Fruit fly (Drosophila melanogaster) whole organism, embryonic: ENCODE measurements around the gene vvl.
A peak's percentile ranks its signal among the peaks of the same experiment; 100 is the strongest.

ENCODE experiments used
- Adf1 ChIP-seq: fragments of 200-800 bp; sonication (Bioruptor generic); IDR thresholded peaks from 2 replicates; pipeline ENCODE4 v1.3.6; 2022; ENCODE audit warnings: missing biosample characterization, missing genetic modification characterization
- Aef1 ChIP-seq: fragments of 200-800 bp; sonication (Bioruptor generic); IDR thresholded peaks from 3 replicates; pipeline ENCODE4 v1.3.6; 2022; ENCODE audit warnings: missing biosample characterization, missing genetic modification characterization
- Awh ChIP-seq: fragments of 200-800 bp; sonication (Bioruptor generic); IDR thresholded peaks from 2 replicates; pipeline ENCODE4, ENCODE4 v1.3.6; 2022; ENCODE audit warnings: missing biosample characterization, missing genetic modification characterization
- CG12236 ChIP-seq: fragments of 200-800 bp; sonication (Bioruptor generic); optimal IDR thresholded peaks from 2 replicates; lab custom pipeline; 2016; ENCODE audit warnings: missing biosample characterization, missing genetic modification characterization
- CG14965 ChIP-seq: fragments of 200-800 bp; sonication (Bioruptor generic); optimal IDR thresholded peaks from 2 replicates; lab custom pipeline; 2016; ENCODE audit warnings: missing biosample characterization, missing genetic modification characterization, borderline replicate concordance
- CG15479 ChIP-seq: fragments of 200-800 bp; sonication (Bioruptor generic); optimal IDR thresholded peaks from 3 replicates; lab custom pipeline; 2019; ENCODE audit warnings: missing biosample characterization, mild to moderate bottlenecking, missing genetic modification characterization, moderate library complexity
- CG17385 ChIP-seq: fragments of 200-800 bp; sonication (Bioruptor generic); optimal IDR thresholded peaks from 3 replicates; lab custom pipeline; 2018; ENCODE audit warnings: missing biosample characterization, mild to moderate bottlenecking, missing genetic modification characterization
- CG2875 ChIP-seq: fragments of 200-800 bp; sonication (Bioruptor generic); optimal IDR thresholded peaks from 2 replicates; lab custom pipeline; 2017; ENCODE audit warnings: missing biosample characterization, mild to moderate bottlenecking, missing genetic modification characterization, missing genetic modification reagents
- CG3838 ChIP-seq: fragments of 200-800 bp; sonication (Bioruptor generic); optimal IDR thresholded peaks from 3 replicates; lab custom pipeline; 2016; ENCODE audit warnings: missing biosample characterization, missing genetic modification characterization
- CG4424 ChIP-seq: fragments of 200-800 bp; sonication (Bioruptor generic); optimal IDR thresholded peaks from 3 replicates; lab custom pipeline; 2016; ENCODE audit warnings: missing biosample characterization, missing genetic modification characterization
- CG4820 ChIP-seq: fragments of 200-800 bp; sonication (Bioruptor generic); optimal IDR thresholded peaks from 3 replicates; lab custom pipeline; 2016; ENCODE audit warnings: missing biosample characterization, missing genetic modification characterization
- CG6689 ChIP-seq: fragments of 200-800 bp; sonication (Bioruptor generic); IDR thresholded peaks from 2 replicates; pipeline ENCODE4 v1.3.6; 2022; ENCODE audit warnings: missing biosample characterization, missing genetic modification characterization
- CG7786 ChIP-seq: fragments of 200-800 bp; sonication (Bioruptor generic); optimal IDR thresholded peaks from 2 replicates; lab custom pipeline; 2016; ENCODE audit warnings: missing biosample characterization, missing genetic modification characterization
- CG8388 ChIP-seq: fragments of 200-800 bp; sonication (Bioruptor generic); optimal IDR thresholded peaks from 2 replicates; lab custom pipeline; 2019; ENCODE audit warnings: missing biosample characterization, mild to moderate bottlenecking, missing genetic modification characterization, moderate library complexity
- CHES-1-like ChIP-seq: fragments of 200-800 bp; sonication (Bioruptor generic); optimal IDR thresholded peaks from 2 replicates; lab custom pipeline; 2016; ENCODE audit warnings: missing biosample characterization, missing genetic modification characterization
- Camta ChIP-seq: fragments of 200-800 bp; sonication (Bioruptor generic); optimal IDR thresholded peaks from 2 replicates; lab custom pipeline; 2016; ENCODE audit warnings: missing biosample characterization, missing genetic modification characterization
- Dfd ChIP-seq, 2 experiments: fragments of >200 bp; optimal IDR thresholded peaks; 2 replicates each; lab custom pipeline; 2017; ENCODE audit warnings: missing biosample characterization in 2 of 2, missing genetic modification characterization in 2 of 2
- Eip74EF ChIP-seq, 2 experiments: fragments of 200-800 bp in 1 of 2; fragments of >200 bp in 1 of 2; sonication (Bioruptor generic) in 1 of 2; optimal IDR thresholded peaks; 2 replicates each; lab custom pipeline; 2017 to 2019; ENCODE audit warnings: missing biosample characterization in 2 of 2, missing genetic modification characterization in 2 of 2, mild to moderate bottlenecking in 1 of 2, moderate library complexity in 1 of 2
- HLH3B ChIP-seq: fragments of 200-800 bp; sonication (Bioruptor generic); IDR thresholded peaks from 2 replicates; pipeline ENCODE4 v1.3.6; 2022; ENCODE audit warnings: missing biosample characterization, missing genetic modification characterization
- Hr39 ChIP-seq: fragments of >200 bp; optimal IDR thresholded peaks from 2 replicates; lab custom pipeline; 2017
- Max ChIP-seq: fragments of 200-800 bp; sonication (Bioruptor generic); optimal IDR thresholded peaks from 2 replicates; lab custom pipeline; 2016; ENCODE audit warnings: missing biosample characterization, mild to moderate bottlenecking, missing genetic modification characterization
- Myb ChIP-seq: fragments of 200-800 bp; sonication (Bioruptor generic); optimal IDR thresholded peaks from 2 replicates; lab custom pipeline; 2016; ENCODE audit warnings: missing biosample characterization, missing genetic modification characterization
- Ptx1 ChIP-seq: fragments of 200-800 bp; sonication (Bioruptor generic); IDR thresholded peaks from 2 replicates; pipeline ENCODE4 v1.3.6; 2022; ENCODE audit warnings: missing biosample characterization, missing genetic modification characterization
- Xbp1 ChIP-seq: fragments of 200-800 bp; sonication (Bioruptor generic); optimal IDR thresholded peaks from 3 replicates; lab custom pipeline; 2016; ENCODE audit warnings: missing biosample characterization, mild to moderate bottlenecking, missing genetic modification characterization
- abd-A ChIP-seq: fragments of 200-800 bp; sonication (Bioruptor generic); optimal IDR thresholded peaks from 3 replicates; lab custom pipeline; 2019; ENCODE audit warnings: missing biosample characterization, mild to moderate bottlenecking, missing genetic modification characterization, moderate library complexity
- amos ChIP-seq: fragments of 200-800 bp; sonication (Bioruptor generic); IDR thresholded peaks from 2 replicates; pipeline ENCODE4 v1.3.6; 2022; ENCODE audit warnings: missing biosample characterization, missing genetic modification characterization; ENCODE audit not compliant: partially characterized antibody
- ase ChIP-seq: fragments of 200-800 bp; sonication (Bioruptor generic); IDR thresholded peaks from 3 replicates; pipeline ENCODE4 v1.3.6; 2022; ENCODE audit warnings: missing biosample characterization, missing genetic modification characterization
- ash1 ChIP-seq: fragments of 200-800 bp; sonication (Bioruptor generic); optimal IDR thresholded peaks from 2 replicates; lab custom pipeline; 2018; ENCODE audit warnings: missing biosample characterization, mild to moderate bottlenecking, missing genetic modification characterization
- crp ChIP-seq, 2 experiments: fragments of 200-800 bp; sonication (Bioruptor generic); optimal IDR thresholded peaks; 2 replicates in 1 of 2; 3 replicates in 1 of 2; lab custom pipeline; 2017; ENCODE audit warnings: missing biosample characterization in 2 of 2, missing genetic modification characterization in 2 of 2, mild to moderate bottlenecking in 1 of 2, moderate library complexity in 1 of 2
- danr ChIP-seq: fragments of 200-800 bp; sonication (Bioruptor generic); IDR thresholded peaks from 2 replicates; pipeline ENCODE4 v1.3.6; 2022; ENCODE audit warnings: missing biosample characterization, missing genetic modification characterization
- disco-r ChIP-seq: fragments of 200-800 bp; sonication (Bioruptor generic); optimal IDR thresholded peaks from 2 replicates; lab custom pipeline; 2016; ENCODE audit warnings: missing biosample characterization, missing genetic modification characterization
- dpn ChIP-seq, 2 experiments: fragments of 200-800 bp; sonication (Bioruptor generic); optimal IDR thresholded peaks; 3 replicates each; lab custom pipeline; 2016; ENCODE audit warnings: missing biosample characterization in 2 of 2, missing genetic modification characterization in 2 of 2
- fd64A ChIP-seq: fragments of 200-800 bp; sonication (Bioruptor generic); optimal IDR thresholded peaks from 3 replicates; lab custom pipeline; 2018; ENCODE audit warnings: missing biosample characterization, mild to moderate bottlenecking, missing genetic modification characterization
- gcm ChIP-seq: fragments of 200-800 bp; sonication (Bioruptor generic); optimal IDR thresholded peaks from 2 replicates; lab custom pipeline; 2019; ENCODE audit warnings: missing biosample characterization, mild to moderate bottlenecking, missing genetic modification characterization, moderate library complexity
- gcm2 ChIP-seq: fragments of 200-800 bp; sonication (Bioruptor generic); optimal IDR thresholded peaks from 2 replicates; lab custom pipeline; 2016; ENCODE audit warnings: missing biosample characterization, missing genetic modification characterization
- grau ChIP-seq: fragments of 200-800 bp; optimal IDR thresholded peaks from 3 replicates; lab custom pipeline; 2019; ENCODE audit warnings: missing biosample characterization, mild to moderate bottlenecking, missing genetic modification characterization, moderate library complexity
- hbn ChIP-seq: fragments of 200-800 bp; sonication (Bioruptor generic); IDR thresholded peaks from 2 replicates; pipeline ENCODE4 v1.3.6; 2022; ENCODE audit warnings: missing biosample characterization, missing genetic modification characterization; ENCODE audit not compliant: partially characterized antibody
- hth ChIP-seq: fragments of >200 bp; optimal IDR thresholded peaks from 2 replicates; lab custom pipeline; 2017; ENCODE audit warnings: inconsistent platforms
- ind ChIP-seq: fragments of 200-800 bp; sonication (Bioruptor generic); optimal IDR thresholded peaks from 3 replicates; lab custom pipeline; 2016; ENCODE audit warnings: missing biosample characterization, missing genetic modification characterization
- jing ChIP-seq: fragments of 200-800 bp; sonication (Bioruptor generic); optimal IDR thresholded peaks from 2 replicates; lab custom pipeline; 2018; ENCODE audit warnings: missing biosample characterization, mild to moderate bottlenecking, missing genetic modification characterization
- lab ChIP-seq: fragments of 200-800 bp; sonication (Bioruptor generic); optimal IDR thresholded peaks from 3 replicates; lab custom pipeline; 2017; ENCODE audit warnings: missing biosample characterization, missing genetic modification characterization, mild to moderate bottlenecking, moderate library complexity, missing genetic modification reagents
- lilli ChIP-seq: fragments of 200-800 bp; sonication (Bioruptor generic); optimal IDR thresholded peaks from 3 replicates; lab custom pipeline; 2016; ENCODE audit warnings: missing biosample characterization, missing genetic modification characterization
- nerfin-1 ChIP-seq: fragments of 200-800 bp; sonication (Bioruptor generic); optimal IDR thresholded peaks from 3 replicates; lab custom pipeline; 2019; ENCODE audit warnings: missing biosample characterization, mild to moderate bottlenecking, missing genetic modification characterization, moderate library complexity
- pfk ChIP-seq: fragments of 200-800 bp; sonication (Bioruptor generic); optimal IDR thresholded peaks from 2 replicates; lab custom pipeline; 2018; ENCODE audit warnings: missing biosample characterization, mild to moderate bottlenecking, missing genetic modification characterization, moderate library complexity
- pita ChIP-seq: fragments of 200-800 bp; sonication (Bioruptor generic); optimal IDR thresholded peaks from 2 replicates; lab custom pipeline; 2017; ENCODE audit warnings: missing biosample characterization, mild to moderate bottlenecking, missing genetic modification characterization
- sna ChIP-seq: fragments of 200-800 bp; sonication (Bioruptor generic); IDR thresholded peaks from 2 replicates; pipeline ENCODE4 v1.3.6; 2022; ENCODE audit warnings: missing biosample characterization, missing genetic modification characterization; ENCODE audit not compliant: partially characterized antibody
- sqz ChIP-seq: fragments of 200-800 bp; sonication (Bioruptor generic); optimal IDR thresholded peaks from 3 replicates; lab custom pipeline; 2018; ENCODE audit warnings: missing biosample characterization, mild to moderate bottlenecking, missing genetic modification characterization
- stwl ChIP-seq: fragments of 200-800 bp; sonication (Bioruptor generic); optimal IDR thresholded peaks from 3 replicates; lab custom pipeline; 2018; ENCODE audit warnings: missing biosample characterization, mild to moderate bottlenecking, missing genetic modification characterization, moderate library complexity
- tap ChIP-seq: fragments of 200-800 bp; optimal IDR thresholded peaks from 3 replicates; lab custom pipeline; 2019; ENCODE audit warnings: missing biosample characterization, mild to moderate bottlenecking, missing genetic modification characterization, moderate library complexity
- tna ChIP-seq: fragments of 200-800 bp; sonication (Bioruptor generic); IDR thresholded peaks from 2 replicates; pipeline ENCODE4 v1.3.6; 2022; ENCODE audit warnings: missing biosample characterization, missing genetic modification characterization; ENCODE audit not compliant: partially characterized antibody
- vfl ChIP-seq: fragments of 200-800 bp; sonication (Bioruptor generic); optimal IDR thresholded peaks from 2 replicates; lab custom pipeline; 2016; ENCODE audit warnings: missing biosample characterization, missing genetic modification characterization

The vvl gene

dm6 chr3L:6777614-6778013 is 12.3 kb upstream of the vvl start (continued):
- TF ChIP-seq sna (GFP tag; lab: Robert Waterston, UW), result no peak
- TF ChIP-seq tap, result peak; percentile 12
- TF ChIP-seq ase (GFP tag; lab: Robert Waterston, UW), result peak; percentile 30; the same call in 1 of the 3 replicates
- TF ChIP-seq Ptx1 (GFP tag; lab: Robert Waterston, UW), result peak; percentile 64
- TF ChIP-seq vfl (GFP tag; lab: Kevin White, UChicago), result no peak
- no peak for TF ChIP-seq hth (lab: Kevin White, UChicago)
- no peak for TF ChIP-seq tna
- TF ChIP-seq CG12236, result no peak
- no peak for TF ChIP-seq CG17385 (GFP tag; lab: Kevin White, UChicago)
- TF ChIP-seq HLH3B (GFP tag; lab: Robert Waterston, UW), result peak; percentile 59
- TF ChIP-seq hbn (GFP tag; lab: Robert Waterston, UW), result no peak
- peak; percentile 25; the same call in 2 of the 3 replicates for TF ChIP-seq Aef1
- no peak for TF ChIP-seq Dfd (GFP tag; optimal IDR thresholded peaks at IDR 0.05; lab: Kevin White, UChicago)
- no peak for TF ChIP-seq gcm (GFP tag; lab: Kevin White, UChicago)
- TF ChIP-seq Adf1 (GFP tag; lab: Robert Waterston, UW), result no peak
- TF ChIP-seq Xbp1 (GFP tag; lab: Kevin White, UChicago), result peak; percentile 9
- TF ChIP-seq abd-A (tag; lab: Kevin White, UChicago), result no peak
- no peak for TF ChIP-seq pfk
- no peak for TF ChIP-seq fd64A (GFP tag; lab: Kevin White, UChicago)
- no peak for TF ChIP-seq Awh (GFP tag; lab: Robert Waterston, UW)
- no peak for TF ChIP-seq jing
- no peak for TF ChIP-seq Myb (GFP tag; lab: Kevin White, UChicago)
- no peak for TF ChIP-seq Hr39 (lab: Kevin White, UChicago)
- TF ChIP-seq gcm2 (GFP tag; lab: Kevin White, UChicago), result no peak
- TF ChIP-seq CG4424 (GFP tag; lab: Kevin White, UChicago), result no peak
- no peak for TF ChIP-seq CG14965 (GFP tag; lab: Kevin White, UChicago)
- TF ChIP-seq ind (GFP tag; lab: Kevin White, UChicago), result peak; percentile 6
- no peak for TF ChIP-seq CG15479 (GFP tag; lab: Kevin White, UChicago)
- TF ChIP-seq CHES-1-like, result no peak
- TF ChIP-seq Camta (GFP tag; lab: Kevin White, UChicago), result no peak
- TF ChIP-seq CG7786 (GFP tag; lab: Kevin White, UChicago), result no peak
- no peak for TF ChIP-seq CG2875 (GFP tag; lab: Kevin White, UChicago)
- no peak for TF ChIP-seq pita
- no peak for TF ChIP-seq sqz (GFP tag; lab: Kevin White, UChicago)
- no peak for TF ChIP-seq danr (GFP tag; lab: Robert Waterston, UW)
- no peak for TF ChIP-seq disco-r (GFP tag; lab: Kevin White, UChicago)
- TF ChIP-seq nerfin-1 (tag; lab: Kevin White, UChicago), result no peak
- TF ChIP-seq lilli (GFP tag; lab: Kevin White, UChicago), result no peak
- no peak for TF ChIP-seq CG3838
- TF ChIP-seq stwl, result no peak
- TF ChIP-seq Max (GFP tag; lab: Kevin White, UChicago), result no peak
- no peak for TF ChIP-seq Eip74EF (GFP tag; optimal IDR thresholded peaks at IDR 0.05; lab: Kevin White, UChicago)
- peak; percentile 80 for TF ChIP-seq grau (tag; lab: Kevin White, UChicago)
- peak; percentile 13 for TF ChIP-seq dpn (GFP tag; optimal IDR thresholded peaks at IDR 0.05; lab: Kevin White, UChicago)
- TF ChIP-seq CG4820, result no peak
- no peak for TF ChIP-seq crp (GFP tag; optimal IDR thresholded peaks at IDR 0.05; lab: Kevin White, UChicago)
- no peak for TF ChIP-seq CG8388 (GFP tag; lab: Kevin White, UChicago)
- peak; percentile 66 for TF ChIP-seq CG6689 (GFP tag; lab: Robert Waterston, UW)
- TF ChIP-seq amos (GFP tag; lab: Robert Waterston, UW), result no peak
- TF ChIP-seq lab (GFP tag; lab: Kevin White, UChicago), result peak; percentile 3
- no peak for TF ChIP-seq ash1 (GFP tag; lab: Kevin White, UChicago)
